Fruit fly (Drosophila melanogaster): ENCODE measurements around the gene CG31125.

DNA sequence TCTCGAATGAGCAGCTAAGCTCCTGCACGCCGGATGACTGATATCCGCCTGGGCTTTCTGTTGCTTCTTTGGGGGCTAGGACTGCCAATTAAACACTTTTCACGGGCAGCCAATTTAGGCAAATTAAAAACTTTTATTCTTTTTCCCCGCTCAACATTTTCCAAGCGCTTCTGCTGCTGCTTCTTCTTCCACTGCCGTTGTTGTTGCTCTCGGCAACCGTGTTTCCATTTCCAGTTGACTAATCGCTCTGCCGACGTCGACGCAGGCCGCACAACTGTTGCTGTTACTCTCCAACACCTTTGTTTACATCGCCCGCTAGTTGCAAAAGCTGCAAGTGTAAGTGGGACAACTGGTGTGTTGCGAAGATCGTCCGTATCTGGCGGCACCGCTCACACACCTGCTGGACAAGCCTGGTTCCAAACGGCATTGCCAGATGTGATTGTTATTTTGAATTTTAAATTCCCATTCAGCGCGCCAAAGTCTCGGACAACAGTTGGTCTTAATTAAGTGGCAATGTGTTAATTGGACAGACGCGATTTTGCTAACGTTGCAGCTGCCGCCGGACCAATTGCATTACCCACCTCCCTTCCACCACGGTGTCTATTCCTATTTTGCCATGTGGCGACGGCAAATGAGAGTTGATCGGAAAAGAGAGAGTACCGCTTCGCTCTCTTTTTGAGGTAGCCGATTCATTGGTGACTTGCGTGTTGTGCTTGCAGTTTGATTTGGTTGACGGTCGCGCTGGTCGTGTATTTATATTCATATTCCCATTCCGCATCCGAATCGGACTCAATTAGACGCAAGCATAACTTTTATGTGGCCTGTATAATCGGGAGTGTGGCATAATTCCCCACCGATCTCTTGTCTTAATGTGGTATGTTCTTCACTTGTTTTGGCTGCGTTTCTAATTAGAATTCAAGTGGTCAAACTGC, 24.5 kb downstream of the CG31125 start, which contains the start of gene Wsck:
- TF ChIP-seq Myc (optimal IDR thresholded peaks at IDR 0.05) (no peak), psq (optimal IDR thresholded peaks at IDR 0.05) (no peak), ttk (optimal IDR thresholded peaks at IDR 0.05) (no peak), h (optimal IDR thresholded peaks at IDR 0.05) (no peak), insv (optimal IDR thresholded peaks at IDR 0.05) (no peak), Sin3A (optimal IDR thresholded peaks at IDR 0.05) (no peak)
